Worm (Caenorhabditis elegans): ENCODE results near the gene C49F5.3.

Gene C49F5.3

DNA sequence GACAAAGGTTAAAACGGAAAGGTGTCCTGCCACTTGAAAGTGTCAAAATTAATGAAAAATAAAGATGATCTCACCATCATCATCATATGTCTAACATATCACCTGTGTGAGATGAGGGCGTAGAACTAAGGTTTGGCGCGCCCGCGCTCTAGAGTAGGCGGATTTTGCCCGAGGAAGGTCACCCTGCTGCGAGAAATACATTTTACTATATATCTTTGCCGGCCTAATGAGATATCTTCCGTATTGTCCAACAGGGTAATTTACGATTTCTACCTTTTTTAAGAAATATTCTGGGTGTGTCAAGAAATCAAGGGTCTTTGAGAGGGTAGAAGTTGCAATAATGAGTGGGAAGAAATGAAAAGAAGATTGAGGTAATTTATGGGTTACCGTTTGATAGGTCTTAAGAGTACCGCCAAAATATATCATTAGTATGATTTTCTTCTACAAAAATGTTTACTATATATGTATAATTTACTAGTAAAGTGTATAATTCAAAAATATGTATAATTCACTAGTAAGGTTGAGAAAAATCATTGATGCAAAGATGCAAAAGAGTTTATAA lies 24.6 kb upstream of the C49F5.3 start:
- TF ChIP-seq cnd-1 (tag; optimal IDR thresholded peaks at IDR 0.05) (no peak), ham-2 (GFP tag; optimal IDR thresholded peaks at IDR 0.05) (no peak), drap-1 (GFP tag; optimal IDR thresholded peaks at IDR 0.05) (no peak), tbx-8 (GFP tag; optimal IDR thresholded peaks at IDR 0.05) (no peak), lin-32 (GFP tag; optimal IDR thresholded peaks at IDR 0.05) (no peak), unc-120 (tag; optimal IDR thresholded peaks at IDR 0.05; ENCODE audit: poor library complexity, severe bottlenecking) (no peak), nhr-237 (tag; optimal IDR thresholded peaks at IDR 0.05) (no peak), nhr-28 (tag; optimal IDR thresholded peaks at IDR 0.05) (no peak), mab-5 (tag; optimal IDR thresholded peaks at IDR 0.05) (no peak), sem-2 (GFP tag; optimal IDR thresholded peaks at IDR 0.05) (no peak), zip-8 (tag; optimal IDR thresholded peaks at IDR 0.05) (no peak), snpc-4 (tag; optimal IDR thresholded peaks at IDR 0.05) (no peak), mls-2 (tag; optimal IDR thresholded peaks at IDR 0.05) (no peak), M03D4.4 (tag; optimal IDR thresholded peaks at IDR 0.05) (no peak), nhr-2 (tag; optimal IDR thresholded peaks at IDR 0.05) (no peak), elt-1 (tag; optimal IDR thresholded peaks at IDR 0.05; ENCODE audit: borderline replicate concordance, insufficient read depth) (no peak), unc-39 (tag; optimal IDR thresholded peaks at IDR 0.05) (no peak), nhr-12 (tag; optimal IDR thresholded peaks at IDR 0.05) (no peak), unc-62 (GFP tag; optimal IDR thresholded peaks at IDR 0.05) (no peak)

DNA sequence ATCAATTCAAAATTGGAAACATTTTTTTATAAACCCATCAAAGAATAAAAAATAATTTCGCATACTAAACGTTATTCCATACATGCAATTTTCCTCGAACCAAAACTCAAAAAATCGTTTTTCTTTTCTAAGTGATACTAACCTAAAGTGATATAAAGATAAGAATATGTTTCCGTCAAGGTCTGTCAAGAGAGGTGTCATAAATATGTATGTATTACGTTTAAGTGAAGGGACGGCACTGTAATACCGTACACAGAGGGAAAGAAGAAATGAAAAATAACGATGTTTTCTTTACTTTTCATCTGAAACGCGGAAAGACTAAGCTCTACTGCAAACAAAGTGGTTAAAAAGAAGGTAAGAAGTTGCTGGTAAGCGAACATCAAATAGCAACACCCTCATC lies 23.0 kb upstream of the C49F5.3 start:
- TF ChIP-seq nhr-12 (tag; optimal IDR thresholded peaks at IDR 0.05) (no peak), mls-2 (tag; optimal IDR thresholded peaks at IDR 0.05) (no peak), lsy-2 (tag; optimal IDR thresholded peaks at IDR 0.05) (no peak), unc-62 (GFP tag; optimal IDR thresholded peaks at IDR 0.05) (no peak), ztf-11 (tag; optimal IDR thresholded peaks at IDR 0.05) (no peak), pha-4 (tag; optimal IDR thresholded peaks at IDR 0.05) (no peak), zip-8 (tag; optimal IDR thresholded peaks at IDR 0.05) (no peak), elt-3 (tag; optimal IDR thresholded peaks at IDR 0.05) (no peak), flh-1 (GFP tag; optimal IDR thresholded peaks at IDR 0.05) (no peak), ceh-39 (tag; optimal IDR thresholded peaks at IDR 0.05) (no peak), lin-32 (GFP tag; optimal IDR thresholded peaks at IDR 0.05) (no peak), ham-2 (GFP tag; optimal IDR thresholded peaks at IDR 0.05) (no peak), sem-2 (GFP tag; optimal IDR thresholded peaks at IDR 0.05) (no peak), sptf-1 (tag; optimal IDR thresholded peaks at IDR 0.05) (no peak), nhr-28 (tag; optimal IDR thresholded peaks at IDR 0.05) (no peak), nhr-2 (tag; optimal IDR thresholded peaks at IDR 0.05) (no peak), nhr-237 (tag; optimal IDR thresholded peaks at IDR 0.05) (no peak), mep-1 (tag; optimal IDR thresholded peaks at IDR 0.05) (no peak), unc-39 (tag; optimal IDR thresholded peaks at IDR 0.05) (no peak), elt-1 (tag; optimal IDR thresholded peaks at IDR 0.05; ENCODE audit: borderline replicate concordance, insufficient read depth) (no peak)

DNA sequence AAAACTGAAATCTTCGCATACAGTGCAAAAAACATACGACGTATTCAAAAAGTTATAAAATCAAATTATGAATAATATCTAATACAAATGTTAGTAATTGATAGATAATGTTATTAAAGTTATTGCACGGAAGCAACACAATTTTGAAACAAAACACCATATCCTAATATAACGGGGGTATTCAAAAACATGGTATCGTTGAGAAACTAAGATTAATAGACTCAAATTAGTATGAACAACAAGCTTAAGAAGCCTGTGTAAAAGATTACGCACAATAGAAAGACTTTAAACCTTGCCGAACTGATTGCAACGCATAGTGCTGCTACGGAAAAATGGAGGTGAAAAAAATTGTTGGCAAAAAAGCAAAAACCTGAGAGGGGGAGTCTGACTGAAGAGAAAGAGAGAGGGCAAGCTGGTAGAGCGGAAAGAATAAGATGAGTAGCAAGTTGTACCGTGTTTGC lies 22.1 kb upstream of the C49F5.3 start, which contains the start of gene sma-5:
Gene sma-5, minus strand, starts transcription at position 51 of the 461 bp plus-strand sequence.
- TF ChIP-seq lin-13 (tag; optimal IDR thresholded peaks at IDR 0.05) = no peak
- TF ChIP-seq ztf-11 (tag; optimal IDR thresholded peaks at IDR 0.05) = no peak
- no peak for TF ChIP-seq flh-1 (GFP tag; optimal IDR thresholded peaks at IDR 0.05)
- TF ChIP-seq ceh-83 (GFP tag; optimal IDR thresholded peaks at IDR 0.05) = no peak
- TF ChIP-seq unc-39 (tag; optimal IDR thresholded peaks at IDR 0.05) = no peak
- no peak for TF ChIP-seq blmp-1 (tag; optimal IDR thresholded peaks at IDR 0.05)
- TF ChIP-seq hlh-1 (tag; optimal IDR thresholded peaks at IDR 0.05) = no peak
- no peak for TF ChIP-seq lsy-2 (tag; optimal IDR thresholded peaks at IDR 0.05)
- TF ChIP-seq ham-2 (GFP tag; optimal IDR thresholded peaks at IDR 0.05) = no peak
- TF ChIP-seq unc-62 (GFP tag; optimal IDR thresholded peaks at IDR 0.05) = no peak
- TF ChIP-seq snpc-4 (tag; optimal IDR thresholded peaks at IDR 0.05) = no peak
- no peak for TF ChIP-seq sptf-1 (tag; optimal IDR thresholded peaks at IDR 0.05)
- TF ChIP-seq nhr-2 (tag; optimal IDR thresholded peaks at IDR 0.05) = no peak

DNA sequence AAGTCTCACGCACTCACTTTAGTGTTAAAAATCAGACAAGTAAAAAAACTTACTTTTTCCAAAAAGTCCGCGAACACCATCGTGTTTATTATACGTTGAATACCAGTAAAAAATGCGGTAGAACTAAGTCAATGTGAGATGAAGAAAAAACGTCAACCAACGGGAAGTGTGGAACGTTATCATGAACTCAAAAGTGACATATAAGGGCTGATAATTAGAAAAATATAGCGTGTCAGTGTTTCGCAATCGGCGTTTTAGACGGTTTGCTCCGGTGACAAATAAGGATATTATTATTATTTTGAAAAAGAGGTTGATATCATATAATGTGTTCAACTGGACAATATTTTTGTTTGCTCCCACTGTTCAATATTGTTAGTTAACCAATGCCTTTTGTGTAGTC lies 21.5 kb upstream of the C49F5.3 start:
- TF ChIP-seq nhr-28 (tag; optimal IDR thresholded peaks at IDR 0.05) (no peak), ceh-83 (GFP tag; optimal IDR thresholded peaks at IDR 0.05) (no peak), nhr-12 (tag; optimal IDR thresholded peaks at IDR 0.05) (no peak), unc-120 (tag; optimal IDR thresholded peaks at IDR 0.05; ENCODE audit: poor library complexity, severe bottlenecking) (no peak), ces-1 (GFP tag; optimal IDR thresholded peaks at IDR 0.05) (no peak), lsy-2 (tag; optimal IDR thresholded peaks at IDR 0.05) (no peak), cnd-1 (tag; optimal IDR thresholded peaks at IDR 0.05) (no peak), drap-1 (GFP tag; optimal IDR thresholded peaks at IDR 0.05) (no peak), unc-62 (GFP tag; optimal IDR thresholded peaks at IDR 0.05) (no peak), ham-2 (GFP tag; optimal IDR thresholded peaks at IDR 0.05) (no peak), sptf-1 (tag; optimal IDR thresholded peaks at IDR 0.05) (no peak), pha-4 (tag; optimal IDR thresholded peaks at IDR 0.05) (no peak), flh-1 (GFP tag; optimal IDR thresholded peaks at IDR 0.05) (no peak), unc-39 (tag; optimal IDR thresholded peaks at IDR 0.05) (no peak), lin-32 (GFP tag; optimal IDR thresholded peaks at IDR 0.05) (no peak), blmp-1 (tag; optimal IDR thresholded peaks at IDR 0.05) (no peak), snpc-4 (tag; optimal IDR thresholded peaks at IDR 0.05) (no peak), zip-8 (tag; optimal IDR thresholded peaks at IDR 0.05) (no peak), M03D4.4 (tag; optimal IDR thresholded peaks at IDR 0.05) (no peak)

Measured in whole organism, mixed stage, embryonic.